Fruit fly (Drosophila melanogaster): ENCODE measurements around the gene CG5172.
A peak's percentile ranks its signal among the peaks of the same experiment; 100 is the strongest.

Gene CG5172

dm6 chrX:17177606-17178005 is 43.6 kb upstream of the CG5172 start:
- TF ChIP-seq CG12605 (GFP tag; IDR thresholded peaks at IDR 0.05) (no peak), EcR (GFP tag; optimal IDR thresholded peaks at IDR 0.05) (no peak), CG14655 (GFP tag; optimal IDR thresholded peaks at IDR 0.05) (no peak), CG8301 (tag; optimal IDR thresholded peaks at IDR 0.05) (no peak), CG15710 (tag; optimal IDR thresholded peaks at IDR 0.05) (no peak), CG13204 (GFP tag; optimal IDR thresholded peaks at IDR 0.05) (no peak), Pif1B (GFP tag; optimal IDR thresholded peaks at IDR 0.05) (no peak), CG9948 (tag; optimal IDR thresholded peaks at IDR 0.05) (no peak), fd96Ca (GFP tag; IDR thresholded peaks at IDR 0.05) (no peak), CG10348 (GFP tag; IDR thresholded peaks at IDR 0.05) (no peak), CG17806 (tag; optimal IDR thresholded peaks at IDR 0.05) (no peak)

dm6 chrX:17178484-17178921 is 42.7 kb upstream of the CG5172 start:
- TF ChIP-seq Ets98B (GFP tag; IDR thresholded peaks at IDR 0.05) = peak; percentile 99
- TF ChIP-seq CG17806 (tag; optimal IDR thresholded peaks at IDR 0.05) = peak; percentile 98
- TF ChIP-seq Pif1A (GFP tag; optimal IDR thresholded peaks at IDR 0.05) = peak; percentile 98
- TF ChIP-seq D1 (tag; optimal IDR thresholded peaks at IDR 0.05) = peak; percentile 87
- TF ChIP-seq CG34367 (tag; optimal IDR thresholded peaks at IDR 0.05) = no peak
- TF ChIP-seq CG9948 (tag; optimal IDR thresholded peaks at IDR 0.05) = peak; percentile 18
- peak; percentile 100 for TF ChIP-seq CG32121 (GFP tag; IDR thresholded peaks at IDR 0.05)
- TF ChIP-seq CG8159 (tag; optimal IDR thresholded peaks at IDR 0.05) = peak; percentile 98
- TF ChIP-seq EcR (GFP tag; optimal IDR thresholded peaks at IDR 0.05) = peak; percentile 76
- TF ChIP-seq CG15710 (tag; optimal IDR thresholded peaks at IDR 0.05) = peak; percentile 87
- peak; percentile 98 for TF ChIP-seq rn (GFP tag; IDR thresholded peaks at IDR 0.05)
- TF ChIP-seq CG10348 (GFP tag; IDR thresholded peaks at IDR 0.05) = no peak
- peak; percentile 98 for TF ChIP-seq Snoo (tag; optimal IDR thresholded peaks at IDR 0.05)
- TF ChIP-seq CG12605 (GFP tag; IDR thresholded peaks at IDR 0.05) = peak; percentile 99
- TF ChIP-seq CG4496 (GFP tag; IDR thresholded peaks at IDR 0.05) = peak; percentile 99
- TF ChIP-seq CG14655 (GFP tag; optimal IDR thresholded peaks at IDR 0.05) = peak; percentile 98
- TF ChIP-seq Pif1B (GFP tag; optimal IDR thresholded peaks at IDR 0.05) = peak; percentile 98
- TF ChIP-seq fd96Ca (GFP tag; IDR thresholded peaks at IDR 0.05) = peak; percentile 96
- TF ChIP-seq gl (tag; optimal IDR thresholded peaks at IDR 0.05) = peak; percentile 91
- TF ChIP-seq CG8301 (tag; optimal IDR thresholded peaks at IDR 0.05) = peak; percentile 97
- TF ChIP-seq CG13204 (GFP tag; optimal IDR thresholded peaks at IDR 0.05) = no peak

dm6 chrX:17180523-17180922 is 40.7 kb upstream of the CG5172 start:
- TF ChIP-seq CG32121 (GFP tag; IDR thresholded peaks at IDR 0.05) (no peak), Snoo (tag; optimal IDR thresholded peaks at IDR 0.05) (no peak), CG8159 (tag; optimal IDR thresholded peaks at IDR 0.05) (no peak)

- TF ChIP-seq CG32121 (GFP tag; IDR thresholded peaks at IDR 0.05) (0 out of 2 replicates have a peak, but pooled peaks have one; percentile 8), Snoo (tag; optimal IDR thresholded peaks at IDR 0.05) (peak; percentile 41), CG10348 (GFP tag; IDR thresholded peaks at IDR 0.05) (no peak)
These were observed 39.7 kb upstream of the CG5172 start for dm6 chrX:17181264-17182198.

- TF ChIP-seq CG10348 (GFP tag; IDR thresholded peaks at IDR 0.05) = no peak
- no peak for TF ChIP-seq Snoo (tag; optimal IDR thresholded peaks at IDR 0.05)
- no peak for TF ChIP-seq CG32121 (GFP tag; IDR thresholded peaks at IDR 0.05)
- TF ChIP-seq Pif1A (GFP tag; optimal IDR thresholded peaks at IDR 0.05) = no peak
- TF ChIP-seq Pif1B (GFP tag; optimal IDR thresholded peaks at IDR 0.05) = no peak
- no peak for TF ChIP-seq fd96Ca (GFP tag; IDR thresholded peaks at IDR 0.05)
- no peak for TF ChIP-seq CG15710 (tag; optimal IDR thresholded peaks at IDR 0.05)
- no peak for TF ChIP-seq CG8301 (tag; optimal IDR thresholded peaks at IDR 0.05)
- TF ChIP-seq CG34367 (tag; optimal IDR thresholded peaks at IDR 0.05) = no peak
- no peak for TF ChIP-seq CG14655 (GFP tag; optimal IDR thresholded peaks at IDR 0.05)
- TF ChIP-seq CG8159 (tag; optimal IDR thresholded peaks at IDR 0.05) = no peak
- no peak for TF ChIP-seq CG17806 (tag; optimal IDR thresholded peaks at IDR 0.05)
- no peak for TF ChIP-seq Ets98B (GFP tag; IDR thresholded peaks at IDR 0.05)
- TF ChIP-seq EcR (GFP tag; optimal IDR thresholded peaks at IDR 0.05) = no peak
- no peak for TF ChIP-seq CG13204 (GFP tag; optimal IDR thresholded peaks at IDR 0.05)
- TF ChIP-seq rn (GFP tag; IDR thresholded peaks at IDR 0.05) = no peak
- no peak for TF ChIP-seq CG12605 (GFP tag; IDR thresholded peaks at IDR 0.05)
- no peak for TF ChIP-seq CG4496 (GFP tag; IDR thresholded peaks at IDR 0.05)
These were observed 37.8 kb upstream of the CG5172 start for dm6 chrX:17183486-17183885.

- TF ChIP-seq CG17806 (tag; optimal IDR thresholded peaks at IDR 0.05) = no peak
- no peak for TF ChIP-seq CG9948 (tag; optimal IDR thresholded peaks at IDR 0.05)
- no peak for TF ChIP-seq rn (GFP tag; IDR thresholded peaks at IDR 0.05)
These were observed 34.8 kb upstream of the CG5172 start for dm6 chrX:17186432-17186831.

Data from whole organism, pupa.